Worm (Caenorhabditis elegans) whole organism, late embryonic: ENCODE results near the gene sms-2.

ENCODE experiments used
- C08G9.2 ChIP-seq: sonication (generic microtip); optimal IDR thresholded peaks from 2 replicates; lab custom pipeline; 2016; ENCODE audit warnings: mild to moderate bottlenecking, missing genetic modification characterization, moderate library complexity, missing compliant biosample characterization
- F13H6.1 ChIP-seq: sonication (generic microtip); optimal IDR thresholded peaks from 2 replicates; lab custom pipeline; 2016; ENCODE audit warnings: missing genetic modification characterization, missing compliant biosample characterization
- ama-1 ChIP-seq: fragments of 150-350 bp; optimal IDR thresholded peaks from 2 replicates; lab custom pipeline; 2014
- ceh-9 ChIP-seq: sonication (generic microtip); optimal IDR thresholded peaks from 2 replicates; lab custom pipeline; 2016; ENCODE audit warnings: mild to moderate bottlenecking, missing genetic modification characterization, inconsistent platforms, missing compliant biosample characterization
- che-1 ChIP-seq: sonication (generic microtip); optimal IDR thresholded peaks from 2 replicates; lab custom pipeline; 2016; ENCODE audit warnings: mild to moderate bottlenecking, missing genetic modification characterization, missing compliant biosample characterization
- elt-2 ChIP-seq: sonication (generic microtip); optimal IDR thresholded peaks from 2 replicates; lab custom pipeline; 2016; ENCODE audit warnings: missing genetic modification reagents, missing genetic modification characterization, missing compliant biosample characterization
- elt-4 ChIP-seq: sonication (generic microtip); optimal IDR thresholded peaks from 2 replicates; lab custom pipeline; 2016; ENCODE audit warnings: missing genetic modification characterization, missing compliant biosample characterization
- gmeb-2 ChIP-seq: sonication (generic microtip); optimal IDR thresholded peaks from 2 replicates; lab custom pipeline; 2016; ENCODE audit warnings: missing genetic modification characterization, inconsistent platforms, missing compliant biosample characterization
- hlh-30 ChIP-seq: sonication (generic microtip); optimal IDR thresholded peaks from 2 replicates; lab custom pipeline; 2017; ENCODE audit warnings: antibody characterized with exemption, missing genetic modification characterization, missing compliant biosample characterization; ENCODE audit not compliant: insufficient read depth
- nfya-1 ChIP-seq: sonication (generic microtip); optimal IDR thresholded peaks from 2 replicates; lab custom pipeline; 2017; ENCODE audit warnings: missing genetic modification characterization, mild to moderate bottlenecking, missing compliant biosample characterization, antibody characterized with exemption, moderate library complexity
- nhr-11 ChIP-seq: fragments of 150-350 bp; optimal IDR thresholded peaks from 2 replicates; lab custom pipeline; 2014; ENCODE audit warnings: missing biosample characterization, missing genetic modification characterization
- pha-4 ChIP-seq: fragments of 150-350 bp; optimal IDR thresholded peaks from 2 replicates; lab custom pipeline; 2018; ENCODE audit warnings: missing biosample characterization, missing genetic modification reagents, missing genetic modification characterization
- unc-55 ChIP-seq: sonication (generic microtip); optimal IDR thresholded peaks from 2 replicates; lab custom pipeline; 2017; ENCODE audit warnings: missing biosample characterization, missing genetic modification reagents, missing genetic modification characterization

DNA sequence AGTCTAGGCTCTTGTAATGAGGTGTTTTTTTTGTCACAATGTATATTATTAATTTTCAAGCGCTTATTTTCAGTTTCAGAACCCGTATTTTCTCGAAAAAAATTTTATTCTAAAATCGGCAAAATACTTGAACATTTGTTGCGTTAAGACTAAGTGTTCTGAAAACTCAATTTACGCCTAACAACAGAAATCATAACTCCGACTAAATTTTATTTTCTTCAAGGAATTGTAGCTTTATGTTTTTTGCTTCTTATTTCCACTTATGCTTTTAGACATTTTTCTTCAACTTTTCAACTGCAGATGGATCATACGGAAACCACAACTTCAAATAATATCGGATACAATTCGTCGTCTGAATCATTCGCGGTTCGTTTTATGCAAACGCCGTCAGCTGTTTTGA, 15.2 kb downstream of the sms-2 start, which contains the start of gene F35H12.1:
- TF ChIP-seq gmeb-2 (tag; lab: Kevin White, UChicago) = no peak
- no peak for TF ChIP-seq nhr-11 (tag; lab: Kevin White, UChicago)
- TF ChIP-seq C08G9.2 (tag; lab: Kevin White, UChicago) = no peak
- TF ChIP-seq hlh-30 (tag; lab: Kevin White, UChicago) = no peak
- no peak for TF ChIP-seq elt-2 (tag; lab: Kevin White, UChicago)
- no peak for TF ChIP-seq nfya-1 (tag; lab: Kevin White, UChicago)
- TF ChIP-seq ama-1 (lab: Kevin White, UChicago) = no peak
- TF ChIP-seq che-1 (tag; lab: Kevin White, UChicago) = no peak
- TF ChIP-seq unc-55 (GFP tag; lab: Kevin White, UChicago) = no peak
- TF ChIP-seq pha-4 = no peak
- TF ChIP-seq elt-4 (tag; lab: Kevin White, UChicago) = no peak
- no peak for TF ChIP-seq ceh-9 (tag; lab: Kevin White, UChicago)
- TF ChIP-seq F13H6.1 = no peak
